Worm (Caenorhabditis elegans) whole organism, early embryonic: ENCODE data around the gene bcl-11.

Experiments used
- B0310.2 ChIP-seq: sonication (generic microtip); optimal IDR thresholded peaks from 2 replicates; lab custom pipeline; 2016; ENCODE audit warnings: mild to moderate bottlenecking, missing genetic modification characterization, missing compliant biosample characterization
- F13C5.2 ChIP-seq: sonication (generic microtip); optimal IDR thresholded peaks from 2 replicates; lab custom pipeline; 2017; ENCODE audit warnings: mild to moderate bottlenecking, missing genetic modification characterization, inconsistent platforms, missing compliant biosample characterization
- aly-1 ChIP-seq: sonication (generic microtip); optimal IDR thresholded peaks from 2 replicates; lab custom pipeline; 2016; ENCODE audit warnings: missing genetic modification characterization, missing compliant biosample characterization
- ama-1 ChIP-seq: fragments of 150-350 bp; optimal IDR thresholded peaks from 2 replicates; lab custom pipeline; 2014
- ceh-13 ChIP-seq: fragments of 200-800 bp; sonication (Bioruptor generic); optimal IDR thresholded peaks from 2 replicates; lab custom pipeline; 2018; ENCODE audit warnings: mild to moderate bottlenecking, missing genetic modification characterization, missing compliant biosample characterization
- ceh-36 ChIP-seq: sonication (generic microtip); optimal IDR thresholded peaks from 2 replicates; lab custom pipeline; 2016; ENCODE audit warnings: missing genetic modification characterization, inconsistent platforms, missing compliant biosample characterization
- ets-7 ChIP-seq: sonication (generic microtip); optimal IDR thresholded peaks from 2 replicates; lab custom pipeline; 2016; ENCODE audit warnings: missing genotype, missing genetic modification characterization, missing compliant biosample characterization
- flt-1 ChIP-seq: fragments of 200-800 bp; sonication (Bioruptor generic); IDR thresholded peaks from 2 replicates; pipeline ENCODE4 v1.3.6; 2022; ENCODE audit warnings: missing genetic modification characterization, missing compliant biosample characterization
- hmbx-1 ChIP-seq: sonication (generic microtip); optimal IDR thresholded peaks from 2 replicates; lab custom pipeline; 2016; ENCODE audit warnings: mild to moderate bottlenecking, missing genetic modification characterization, missing compliant biosample characterization
- hmg-4 ChIP-seq: fragments of 200-800 bp; sonication (Bioruptor generic); optimal IDR thresholded peaks from 2 replicates; lab custom pipeline; 2018; ENCODE audit warnings: mild to moderate bottlenecking, missing genetic modification characterization, missing compliant biosample characterization
- hnd-1 ChIP-seq: sonication (generic microtip); optimal IDR thresholded peaks from 2 replicates; lab custom pipeline; 2016; ENCODE audit warnings: missing genetic modification characterization, missing compliant biosample characterization
- pes-1 ChIP-seq: fragments of 200-800 bp; sonication (Bioruptor generic); IDR thresholded peaks from 2 replicates; pipeline ENCODE4 v1.3.6; 2022; ENCODE audit warnings: missing genetic modification reagents, missing genetic modification characterization, missing compliant biosample characterization
- scrt-1 ChIP-seq: fragments of 200-800 bp; sonication (Bioruptor generic); IDR thresholded peaks from 2 replicates; pipeline ENCODE4 v1.3.6; 2022; ENCODE audit warnings: missing genetic modification characterization, missing compliant biosample characterization
- sea-1 ChIP-seq: fragments of 200-800 bp; sonication (Bioruptor generic); conservative IDR thresholded peaks from 2 replicates; pipeline ENCODE4 v1.3.6; 2022; ENCODE audit warnings: missing genetic modification characterization, missing compliant biosample characterization
- tbx-11 ChIP-seq: fragments of 200-800 bp; sonication (Bioruptor generic); IDR thresholded peaks from 2 replicates; pipeline ENCODE4 v1.3.6; 2022; ENCODE audit warnings: missing genetic modification characterization, missing compliant biosample characterization
- tbx-37 ChIP-seq: fragments of 200-800 bp; sonication (Bioruptor generic); conservative IDR thresholded peaks from 2 replicates; pipeline ENCODE4 v1.3.6; 2022; ENCODE audit warnings: missing genetic modification reagents, missing genetic modification characterization, missing compliant biosample characterization
- tra-4 ChIP-seq: sonication (generic microtip); optimal IDR thresholded peaks from 2 replicates; lab custom pipeline; 2017; ENCODE audit warnings: missing genetic modification characterization, missing compliant biosample characterization

Gene bcl-11

ce11 chrV:6322749-6323367, 33.0 kb upstream of the bcl-11 start:
- TF ChIP-seq ceh-13 (GFP tag; lab: Kevin White, UChicago): no peak
- TF ChIP-seq sea-1 (GFP tag; lab: Robert Waterston, UW): no peak
- TF ChIP-seq hmbx-1: no peak
- TF ChIP-seq B0310.2 (tag; lab: Kevin White, UChicago): no peak
- no peak for TF ChIP-seq tra-4 (tag; lab: Kevin White, UChicago)
- no peak for TF ChIP-seq F13C5.2 (tag; lab: Kevin White, UChicago)
- no peak for TF ChIP-seq ceh-36 (tag; lab: Kevin White, UChicago)
- TF ChIP-seq tbx-37 (GFP tag; lab: Robert Waterston, UW): no peak
- TF ChIP-seq ama-1 (lab: Kevin White, UChicago): no peak
- no peak for TF ChIP-seq pes-1 (GFP tag; lab: Robert Waterston, UW)
- TF ChIP-seq tbx-11 (GFP tag; lab: Robert Waterston, UW): no peak
- no peak for TF ChIP-seq ets-7
- TF ChIP-seq flt-1: no peak
- TF ChIP-seq hmg-4 (GFP tag; lab: Kevin White, UChicago): no peak

ce11 chrV:6323602-6324001, 32.2 kb upstream of the bcl-11 start:
- TF ChIP-seq B0310.2 (tag; lab: Kevin White, UChicago) (no peak), F13C5.2 (tag; lab: Kevin White, UChicago) (no peak), tbx-11 (GFP tag; lab: Robert Waterston, UW) (no peak), hnd-1 (tag; lab: Kevin White, UChicago) (no peak), tbx-37 (GFP tag; lab: Robert Waterston, UW) (no peak), hmbx-1 (no peak), flt-1 (no peak), ceh-36 (tag; lab: Kevin White, UChicago) (no peak), ceh-13 (GFP tag; lab: Kevin White, UChicago) (no peak), pes-1 (GFP tag; lab: Robert Waterston, UW) (no peak), scrt-1 (GFP tag; lab: Robert Waterston, UW) (no peak), sea-1 (GFP tag; lab: Robert Waterston, UW) (no peak), aly-1 (tag; lab: Kevin White, UChicago) (no peak), tra-4 (tag; lab: Kevin White, UChicago) (no peak), ets-7 (no peak), hmg-4 (GFP tag; lab: Kevin White, UChicago) (no peak), ama-1 (lab: Kevin White, UChicago) (no peak)

- TF ChIP-seq ets-7: no peak
- TF ChIP-seq tbx-11 (GFP tag; lab: Robert Waterston, UW): no peak
- TF ChIP-seq tbx-37 (GFP tag; lab: Robert Waterston, UW): no peak
- TF ChIP-seq scrt-1 (GFP tag; lab: Robert Waterston, UW): no peak
- TF ChIP-seq tra-4 (tag; lab: Kevin White, UChicago): no peak
- TF ChIP-seq hmbx-1: no peak
- no peak for TF ChIP-seq hnd-1 (tag; lab: Kevin White, UChicago)
- no peak for TF ChIP-seq B0310.2 (tag; lab: Kevin White, UChicago)
- no peak for TF ChIP-seq aly-1 (tag; lab: Kevin White, UChicago)
- TF ChIP-seq flt-1: no peak
- no peak for TF ChIP-seq ceh-36 (tag; lab: Kevin White, UChicago)
Observed at ce11 chrV:6326394-6326793, 29.4 kb upstream of the bcl-11 start.

ce11 chrV:6326980-6327379, 28.8 kb upstream of the bcl-11 start, which contains the start of gene fbxa-202:
fbxa-202 (plus strand) TSS chrV:6327280.
- TF ChIP-seq flt-1 (no peak), ceh-13 (GFP tag; lab: Kevin White, UChicago) (no peak), pes-1 (GFP tag; lab: Robert Waterston, UW) (no peak), aly-1 (tag; lab: Kevin White, UChicago) (no peak), B0310.2 (tag; lab: Kevin White, UChicago) (no peak), ama-1 (lab: Kevin White, UChicago) (no peak), F13C5.2 (tag; lab: Kevin White, UChicago) (no peak), hnd-1 (tag; lab: Kevin White, UChicago) (no peak), tra-4 (tag; lab: Kevin White, UChicago) (no peak), tbx-37 (GFP tag; lab: Robert Waterston, UW) (no peak), hmg-4 (GFP tag; lab: Kevin White, UChicago) (no peak), ceh-36 (tag; lab: Kevin White, UChicago) (no peak), ets-7 (no peak)

- TF ChIP-seq ama-1 (lab: Kevin White, UChicago) (no peak), F13C5.2 (tag; lab: Kevin White, UChicago) (no peak), tbx-37 (GFP tag; lab: Robert Waterston, UW) (no peak), tra-4 (tag; lab: Kevin White, UChicago) (no peak), flt-1 (no peak), ets-7 (no peak), hnd-1 (tag; lab: Kevin White, UChicago) (no peak), hmbx-1 (no peak)
Observed at ce11 chrV:6328897-6329296, 26.9 kb upstream of the bcl-11 start, which contains the start of gene T28C12.2. T28C12.2 (plus strand) TSS chrV:6329197.

ce11 chrV:6331607-6332006, 24.2 kb upstream of the bcl-11 start, which contains the start of gene T28C12.1:
T28C12.1 (plus strand) TSS chrV:6331907.
- TF ChIP-seq aly-1 (tag; lab: Kevin White, UChicago): no peak
- TF ChIP-seq F13C5.2 (tag; lab: Kevin White, UChicago): no peak
- TF ChIP-seq hnd-1 (tag; lab: Kevin White, UChicago): no peak
- TF ChIP-seq B0310.2 (tag; lab: Kevin White, UChicago): no peak
- TF ChIP-seq pes-1 (GFP tag; lab: Robert Waterston, UW): no peak
- no peak for TF ChIP-seq tbx-11 (GFP tag; lab: Robert Waterston, UW)
- no peak for TF ChIP-seq scrt-1 (GFP tag; lab: Robert Waterston, UW)
- no peak for TF ChIP-seq flt-1
- TF ChIP-seq ceh-13 (GFP tag; lab: Kevin White, UChicago): no peak
- TF ChIP-seq tra-4 (tag; lab: Kevin White, UChicago): no peak
- TF ChIP-seq tbx-37 (GFP tag; lab: Robert Waterston, UW): no peak

- TF ChIP-seq ama-1 (lab: Kevin White, UChicago) (no peak), flt-1 (no peak), ets-7 (no peak), hnd-1 (tag; lab: Kevin White, UChicago) (no peak), ceh-13 (GFP tag; lab: Kevin White, UChicago) (no peak), F13C5.2 (tag; lab: Kevin White, UChicago) (no peak), hmbx-1 (no peak), tbx-11 (GFP tag; lab: Robert Waterston, UW) (no peak), aly-1 (tag; lab: Kevin White, UChicago) (no peak), tbx-37 (GFP tag; lab: Robert Waterston, UW) (no peak), ceh-36 (tag; lab: Kevin White, UChicago) (no peak), B0310.2 (tag; lab: Kevin White, UChicago) (no peak), hmg-4 (GFP tag; lab: Kevin White, UChicago) (no peak), pes-1 (GFP tag; lab: Robert Waterston, UW) (no peak)
Observed at ce11 chrV:6335226-6335625, 20.6 kb upstream of the bcl-11 start.
